Fruit fly (Drosophila melanogaster) whole organism, embryonic: ENCODE data around the gene CG43229.

Source experiments
- CG13775 ChIP-seq: fragments of 200-800 bp; sonication (Bioruptor generic); optimal IDR thresholded peaks from 3 replicates; lab custom pipeline; 2017; ENCODE audit warnings: missing biosample characterization, mild to moderate bottlenecking, missing genetic modification characterization
- CG42726 ChIP-seq: fragments of 200-800 bp; sonication (Bioruptor generic); IDR thresholded peaks from 2 replicates; pipeline ENCODE4 v1.3.6; 2022; ENCODE audit warnings: missing biosample characterization, missing genetic modification characterization; ENCODE audit not compliant: partially characterized antibody
- Fer3 ChIP-seq: fragments of 200-800 bp; sonication (Bioruptor generic); optimal IDR thresholded peaks from 2 replicates; lab custom pipeline; 2018; ENCODE audit warnings: missing biosample characterization, mild to moderate bottlenecking, missing genetic modification characterization, moderate library complexity
- Sox102F ChIP-seq: fragments of 200-800 bp; sonication (Bioruptor generic); optimal IDR thresholded peaks from 2 replicates; lab custom pipeline; 2018; ENCODE audit warnings: missing biosample characterization, mild to moderate bottlenecking, missing genetic modification characterization, moderate library complexity
- mirr ChIP-seq: fragments of 200-800 bp; sonication (Bioruptor generic); optimal IDR thresholded peaks from 3 replicates; lab custom pipeline; 2018; ENCODE audit warnings: missing biosample characterization, mild to moderate bottlenecking, missing genetic modification characterization
- tio ChIP-seq: fragments of 200-800 bp; sonication (Bioruptor generic); optimal IDR thresholded peaks from 2 replicates; lab custom pipeline; 2017; ENCODE audit warnings: missing biosample characterization, missing genetic modification characterization, inconsistent platforms
- z ChIP-seq: fragments of 200-800 bp; sonication (Bioruptor generic); IDR thresholded peaks from 3 replicates; pipeline ENCODE4 v1.3.6; 2022; ENCODE audit warnings: missing biosample characterization, missing genetic modification characterization

DNA sequence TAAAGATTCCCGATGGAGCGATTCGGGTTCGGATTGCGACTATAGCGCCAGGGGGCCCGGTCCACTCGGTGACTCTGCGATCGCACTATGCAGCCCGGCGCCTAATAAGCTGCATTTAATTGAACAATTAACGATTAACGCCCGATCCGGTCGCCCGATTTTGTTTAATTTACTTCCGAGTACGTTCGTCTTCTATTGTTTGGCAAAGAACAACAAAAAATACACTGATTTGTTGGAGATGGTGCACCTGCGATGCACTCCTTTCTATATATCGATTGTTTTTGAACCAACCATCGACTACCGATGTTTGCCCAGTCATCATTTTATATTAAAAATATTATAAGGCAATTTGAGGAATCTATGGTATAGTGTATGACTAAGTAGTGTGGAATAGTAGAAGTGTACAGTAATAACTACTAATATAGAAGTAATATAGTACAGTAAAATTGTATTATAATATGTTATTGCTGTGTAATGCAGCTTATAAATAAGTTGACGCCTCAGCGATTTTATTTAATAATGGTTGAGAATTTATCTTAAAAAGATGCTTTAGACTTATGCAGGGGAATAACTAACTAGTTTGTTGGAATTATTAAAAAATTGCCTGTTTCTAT, 37.1 kb upstream of the CG43229 start, which contains the start of gene Mvb12:
- peak; percentile 18 for TF ChIP-seq Sox102F (GFP tag; lab: Kevin White, UChicago)
- peak; percentile 58; the same call in 1 of the 2 replicates for TF ChIP-seq CG42726
- no peak for TF ChIP-seq Fer3
- TF ChIP-seq mirr (GFP tag; lab: Kevin White, UChicago) = no peak
- TF ChIP-seq z (GFP tag; lab: Robert Waterston, UW) = no peak
- no peak for TF ChIP-seq CG13775 (GFP tag; lab: Kevin White, UChicago)
- no peak for TF ChIP-seq tio (GFP tag; lab: Kevin White, UChicago)
